Worm (Caenorhabditis elegans): ENCODE data around the gene C18A11.2.

- TF ChIP-seq pag-3 (tag; optimal IDR thresholded peaks at IDR 0.05; ENCODE audit: borderline replicate concordance) (no peak), pat-9 (tag; optimal IDR thresholded peaks at IDR 0.05) (no peak), unc-42 (tag; optimal IDR thresholded peaks at IDR 0.05) (no peak), hlh-15 (tag; optimal IDR thresholded peaks at IDR 0.05) (no peak), pha-4 (tag; optimal IDR thresholded peaks at IDR 0.05) (no peak), pqm-1 (tag; optimal IDR thresholded peaks at IDR 0.05) (no peak), ama-1 (optimal IDR thresholded peaks at IDR 0.05) (no peak), fkh-10 (GFP tag; optimal IDR thresholded peaks at IDR 0.05) (no peak), ceh-19 (GFP tag; optimal IDR thresholded peaks at IDR 0.05) (no peak), tbx-2 (tag; optimal IDR thresholded peaks at IDR 0.05) (no peak), odd-2 (tag; optimal IDR thresholded peaks at IDR 0.05) (no peak), sox-4 (tag; optimal IDR thresholded peaks at IDR 0.05) (no peak), nhr-11 (tag; optimal IDR thresholded peaks at IDR 0.05) (no peak), ceh-9 (tag; optimal IDR thresholded peaks at IDR 0.05) (no peak)
These were observed 44.6 kb upstream of the C18A11.2 start for ce11 chrX:8022728-8023127.
